Fruit fly (Drosophila melanogaster) whole organism, embryonic: ENCODE data around the gene TfIIA-S.

ENCODE experiments used
- Awh ChIP-seq: fragments of 200-800 bp; sonication (Bioruptor generic); IDR thresholded peaks from 2 replicates; pipeline ENCODE4, ENCODE4 v1.3.6; 2022; ENCODE audit warnings: missing biosample characterization, missing genetic modification characterization
- Bgb ChIP-seq: fragments of 200-800 bp; sonication (Bioruptor generic); IDR thresholded peaks from 2 replicates; pipeline ENCODE4 v1.3.6; 2022; ENCODE audit warnings: missing biosample characterization, missing genetic modification characterization; ENCODE audit not compliant: partially characterized antibody
- Bteb2 ChIP-seq: fragments of 200-800 bp; sonication (Bioruptor generic); optimal IDR thresholded peaks from 2 replicates; lab custom pipeline; 2016; ENCODE audit warnings: missing biosample characterization, missing genetic modification characterization
- CG1024 ChIP-seq: fragments of 200-800 bp; sonication (Bioruptor generic); IDR thresholded peaks from 2 replicates; pipeline ENCODE4 v1.3.6; 2022; ENCODE audit warnings: missing biosample characterization, missing genetic modification characterization
- CG10431 ChIP-seq: fragments of 200-800 bp; sonication (Bioruptor generic); optimal IDR thresholded peaks from 3 replicates; lab custom pipeline; 2018; ENCODE audit warnings: missing biosample characterization, mild to moderate bottlenecking, missing genetic modification characterization
- CG10543 ChIP-seq: fragments of 200-800 bp; sonication (Bioruptor generic); optimal IDR thresholded peaks from 3 replicates; lab custom pipeline; 2017; ENCODE audit warnings: missing biosample characterization, mild to moderate bottlenecking, missing genetic modification characterization, moderate library complexity
- CG12155 ChIP-seq: fragments of 200-800 bp; sonication (Bioruptor generic); optimal IDR thresholded peaks from 3 replicates; lab custom pipeline; 2016; ENCODE audit warnings: missing biosample characterization, missing genetic modification characterization
- CG12219 ChIP-seq: fragments of 200-800 bp; sonication (Bioruptor generic); optimal IDR thresholded peaks from 3 replicates; lab custom pipeline; 2018; ENCODE audit warnings: missing biosample characterization, mild to moderate bottlenecking, missing genetic modification characterization
- CG14667 ChIP-seq: fragments of 200-800 bp; sonication (Bioruptor generic); IDR thresholded peaks from 2 replicates; pipeline ENCODE4 v1.3.6; 2022; ENCODE audit warnings: missing biosample characterization, missing genetic modification characterization
- CG15601 ChIP-seq: fragments of 200-800 bp; sonication (Bioruptor generic); optimal IDR thresholded peaks from 3 replicates; lab custom pipeline; 2019; ENCODE audit warnings: missing biosample characterization, mild to moderate bottlenecking, missing genetic modification characterization, moderate library complexity
- CG17568 ChIP-seq: fragments of 200-800 bp; sonication (Bioruptor generic); optimal IDR thresholded peaks from 2 replicates; lab custom pipeline; 2018; ENCODE audit warnings: missing biosample characterization, mild to moderate bottlenecking, missing genetic modification characterization, moderate library complexity
- CG17912 ChIP-seq: fragments of 200-800 bp; sonication (Bioruptor generic); optimal IDR thresholded peaks from 2 replicates; lab custom pipeline; 2018; ENCODE audit warnings: missing biosample characterization, mild to moderate bottlenecking, missing genetic modification characterization
- CG18011 ChIP-seq: fragments of 200-800 bp; sonication (Bioruptor generic); optimal IDR thresholded peaks from 2 replicates; lab custom pipeline; 2017; ENCODE audit warnings: missing biosample characterization, missing genetic modification characterization, mild to moderate bottlenecking, moderate library complexity, missing genotype
- CG18476 ChIP-seq: fragments of 200-800 bp; sonication (Bioruptor generic); optimal IDR thresholded peaks from 2 replicates; lab custom pipeline; 2016; ENCODE audit warnings: missing biosample characterization, mild to moderate bottlenecking, missing genetic modification characterization
- CG2129 ChIP-seq: fragments of 200-800 bp; sonication (Bioruptor generic); IDR thresholded peaks from 2 replicates; pipeline ENCODE4 v1.3.6; 2022; ENCODE audit warnings: missing biosample characterization, missing genetic modification characterization; ENCODE audit not compliant: partially characterized antibody
- CG4730 ChIP-seq: fragments of 200-800 bp; sonication (Bioruptor generic); IDR thresholded peaks from 2 replicates; pipeline ENCODE4 v1.3.6; 2022; ENCODE audit warnings: missing biosample characterization, missing genetic modification characterization
- CG4820 ChIP-seq: fragments of 200-800 bp; sonication (Bioruptor generic); optimal IDR thresholded peaks from 3 replicates; lab custom pipeline; 2016; ENCODE audit warnings: missing biosample characterization, missing genetic modification characterization
- CG6175 ChIP-seq: fragments of 200-800 bp; sonication (Bioruptor generic); IDR thresholded peaks from 3 replicates; pipeline ENCODE4 v1.3.6; 2022; ENCODE audit warnings: missing biosample characterization, missing genetic modification characterization
- CG6272 ChIP-seq: fragments of 200-800 bp; sonication (Bioruptor generic); IDR thresholded peaks from 2 replicates; pipeline ENCODE4 v1.3.6; 2022; ENCODE audit warnings: missing biosample characterization, missing genetic modification characterization
- CG6791 ChIP-seq: fragments of 200-800 bp; sonication (Bioruptor generic); IDR thresholded peaks from 3 replicates; pipeline ENCODE4 v1.3.6; 2022; ENCODE audit warnings: missing biosample characterization, missing genetic modification characterization; ENCODE audit not compliant: partially characterized antibody
- CG7556 ChIP-seq: fragments of 200-800 bp; sonication (Bioruptor generic); optimal IDR thresholded peaks from 2 replicates; lab custom pipeline; 2017; ENCODE audit warnings: missing biosample characterization, mild to moderate bottlenecking, missing genetic modification characterization
- CG9215 ChIP-seq: fragments of 200-800 bp; sonication (Bioruptor generic); IDR thresholded peaks from 2 replicates; pipeline ENCODE4 v1.3.6; 2022; ENCODE audit warnings: missing biosample characterization, missing genetic modification characterization
- Dfd ChIP-seq, 2 experiments: fragments of >200 bp; optimal IDR thresholded peaks; 2 replicates each; lab custom pipeline; 2017; ENCODE audit warnings: missing biosample characterization in 2 of 2, missing genetic modification characterization in 2 of 2
- Ets97D ChIP-seq: fragments of 200-800 bp; sonication (Bioruptor generic); optimal IDR thresholded peaks from 3 replicates; lab custom pipeline; 2016; ENCODE audit warnings: missing biosample characterization, missing genetic modification characterization
- Fer1 ChIP-seq: fragments of 200-800 bp; sonication (Bioruptor generic); optimal IDR thresholded peaks from 2 replicates; lab custom pipeline; 2017; ENCODE audit warnings: missing biosample characterization, mild to moderate bottlenecking, missing genetic modification characterization
- Gug ChIP-seq: fragments of 200-800 bp; sonication (Bioruptor generic); IDR thresholded peaks from 4 replicates; pipeline ENCODE4 v1.3.6; 2022; ENCODE audit warnings: missing biosample characterization, missing genetic modification characterization
- Meics ChIP-seq: fragments of 200-800 bp; sonication (Bioruptor generic); optimal IDR thresholded peaks from 2 replicates; lab custom pipeline; 2017; ENCODE audit warnings: missing biosample characterization, mild to moderate bottlenecking, missing genetic modification characterization
- NFAT ChIP-seq: fragments of 200-800 bp; sonication (Bioruptor generic); IDR thresholded peaks from 2 replicates; pipeline ENCODE4 v1.3.6; 2022; ENCODE audit warnings: missing biosample characterization, missing genetic modification characterization
- Side ChIP-seq: fragments of 200-800 bp; sonication (Bioruptor generic); optimal IDR thresholded peaks from 2 replicates; lab custom pipeline; 2016; ENCODE audit warnings: missing biosample characterization, missing genetic modification characterization
- Sox102F ChIP-seq: fragments of 200-800 bp; sonication (Bioruptor generic); optimal IDR thresholded peaks from 2 replicates; lab custom pipeline; 2018; ENCODE audit warnings: missing biosample characterization, mild to moderate bottlenecking, missing genetic modification characterization, moderate library complexity
- Trl ChIP-seq, 3 experiments: fragments of >200 bp in 2 of 3; fragments of 200-800 bp in 1 of 3; sonication (Bioruptor generic) in 1 of 3; optimal IDR thresholded peaks; 2 replicates in 1 of 3; 3 replicates in 2 of 3; lab custom pipeline; 2016 to 2017; ENCODE audit warnings: missing biosample characterization in 1 of 3, missing genetic modification characterization in 1 of 3
- ato ChIP-seq: fragments of 200-800 bp; sonication (Bioruptor generic); IDR thresholded peaks from 2 replicates; pipeline ENCODE4 v1.3.6; 2022; ENCODE audit warnings: missing biosample characterization, missing genetic modification characterization; ENCODE audit not compliant: partially characterized antibody
- bigmax ChIP-seq: fragments of 200-800 bp; sonication (Bioruptor generic); optimal IDR thresholded peaks from 2 replicates; lab custom pipeline; 2018; ENCODE audit warnings: missing biosample characterization, mild to moderate bottlenecking, missing genetic modification characterization
- bowl ChIP-seq: fragments of 200-800 bp; sonication (Bioruptor generic); IDR thresholded peaks from 2 replicates; pipeline ENCODE4 v1.3.6; 2022; ENCODE audit warnings: missing biosample characterization, missing genetic modification characterization
- corto ChIP-seq: fragments of 200-800 bp; sonication (Bioruptor generic); optimal IDR thresholded peaks from 2 replicates; lab custom pipeline; 2016; ENCODE audit warnings: missing biosample characterization, mild to moderate bottlenecking, missing genetic modification characterization, moderate library complexity
- croc ChIP-seq: fragments of 200-800 bp; sonication (Bioruptor generic); conservative IDR thresholded peaks from 3 replicates; pipeline ENCODE4 v1.3.6; 2022; ENCODE audit warnings: missing biosample characterization, missing genetic modification characterization
- dimm ChIP-seq: fragments of 200-800 bp; sonication (Bioruptor generic); IDR thresholded peaks from 2 replicates; pipeline ENCODE4 v1.3.6; 2022; ENCODE audit warnings: missing biosample characterization, missing genetic modification characterization
- gcm2 ChIP-seq: fragments of 200-800 bp; sonication (Bioruptor generic); optimal IDR thresholded peaks from 2 replicates; lab custom pipeline; 2016; ENCODE audit warnings: missing biosample characterization, missing genetic modification characterization
- gsb ChIP-seq: fragments of 200-800 bp; sonication (Bioruptor generic); IDR thresholded peaks from 2 replicates; pipeline ENCODE4 v1.3.6; 2022; ENCODE audit warnings: missing biosample characterization, missing genetic modification characterization
- gsb-n ChIP-seq: fragments of 200-800 bp; sonication (Bioruptor generic); optimal IDR thresholded peaks from 3 replicates; lab custom pipeline; 2018; ENCODE audit warnings: missing biosample characterization, mild to moderate bottlenecking, missing genetic modification characterization
- her ChIP-seq: fragments of 200-800 bp; sonication (Bioruptor generic); optimal IDR thresholded peaks from 2 replicates; lab custom pipeline; 2016; ENCODE audit warnings: missing biosample characterization, missing genetic modification characterization
- pho ChIP-seq: fragments of 200-800 bp; sonication (Bioruptor generic); optimal IDR thresholded peaks from 2 replicates; lab custom pipeline; 2016; ENCODE audit warnings: missing biosample characterization, missing genetic modification characterization
- pum ChIP-seq: fragments of 200-800 bp; sonication (Bioruptor generic); optimal IDR thresholded peaks from 2 replicates; lab custom pipeline; 2016; ENCODE audit warnings: missing biosample characterization, missing genetic modification characterization
- pzg ChIP-seq: fragments of 200-800 bp; sonication (Bioruptor generic); optimal IDR thresholded peaks from 3 replicates; lab custom pipeline; 2018; ENCODE audit warnings: missing biosample characterization, mild to moderate bottlenecking, missing genetic modification characterization, moderate library complexity
- slbo ChIP-seq: fragments of 200-800 bp; sonication (Bioruptor generic); IDR thresholded peaks from 2 replicates; pipeline ENCODE4 v1.3.6; 2022; ENCODE audit warnings: missing biosample characterization, missing genetic modification characterization
- slp2 ChIP-seq: fragments of 200-800 bp; sonication (Bioruptor generic); optimal IDR thresholded peaks from 2 replicates; lab custom pipeline; 2016; ENCODE audit warnings: missing biosample characterization, missing genetic modification characterization
- so ChIP-seq: fragments of 200-800 bp; sonication (Bioruptor generic); IDR thresholded peaks from 3 replicates; pipeline ENCODE4 v1.3.6; 2022; ENCODE audit warnings: missing biosample characterization, missing genetic modification characterization
- unc-4 ChIP-seq: fragments of 200-800 bp; sonication (Bioruptor generic); IDR thresholded peaks from 2 replicates; pipeline ENCODE4 v1.3.6; 2022; ENCODE audit warnings: missing biosample characterization, missing genetic modification characterization; ENCODE audit not compliant: partially characterized antibody

The TfIIA-S gene

dm6 chr3R:23933684-23934575, 43.1 kb upstream of the TfIIA-S start, which contains the start of gene CG5854 (continued):
- peak; percentile 64 for TF ChIP-seq Bteb2 (GFP tag; lab: Kevin White, UChicago)
- TF ChIP-seq Dfd (GFP tag; optimal IDR thresholded peaks at IDR 0.05; lab: Kevin White, UChicago) = no peak
- peak; percentile 60 for TF ChIP-seq Ets97D
- peak; percentile 29 for TF ChIP-seq gcm2
- TF ChIP-seq CG15601 (tag; lab: Kevin White, UChicago) = peak; percentile 64
- peak; percentile 68 for TF ChIP-seq CG4820 (GFP tag; lab: Kevin White, UChicago)
- peak; percentile 74 for TF ChIP-seq gsb-n (tag; lab: Kevin White, UChicago)
- TF ChIP-seq CG6175 (GFP tag; lab: Robert Waterston, UW) = no peak
- peak; percentile 65 for TF ChIP-seq her (GFP tag; lab: Kevin White, UChicago)
- TF ChIP-seq corto (GFP tag; lab: Kevin White, UChicago) = no peak
- peak; percentile 92 for TF ChIP-seq Awh (GFP tag; lab: Robert Waterston, UW)
- peak; percentile 22 for TF ChIP-seq pho (GFP tag; lab: Kevin White, UChicago)
- TF ChIP-seq CG6791 (GFP tag; lab: Robert Waterston, UW) = no peak
- TF ChIP-seq bigmax (GFP tag; lab: Kevin White, UChicago) = peak; percentile 93
- peak; percentile 70 for TF ChIP-seq Meics
- peak; percentile 84 for TF ChIP-seq CG12219 (GFP tag; lab: Kevin White, UChicago)
- TF ChIP-seq slp2 = peak; percentile 32
- TF ChIP-seq slbo = peak; percentile 65
- 0 out of 2 replicates have a peak, but pooled peaks have one; percentile 12 for TF ChIP-seq CG9215
- peak; percentile 64 for TF ChIP-seq Fer1 (GFP tag; lab: Kevin White, UChicago)
- TF ChIP-seq CG12155 = peak; percentile 35
- no peak for TF ChIP-seq CG17912 (GFP tag; lab: Kevin White, UChicago)
- TF ChIP-seq CG17568 (GFP tag; lab: Kevin White, UChicago) = peak; percentile 95
- TF ChIP-seq CG14667 (GFP tag; lab: Robert Waterston, UW) = peak; percentile 64
- TF ChIP-seq bowl (GFP tag; lab: Robert Waterston, UW) = peak; percentile 38; the same call in 1 of the 2 replicates
- peak; percentile 40; the same call in 1 of the 2 replicates for TF ChIP-seq CG4730 (GFP tag; lab: Robert Waterston, UW)
- no peak for TF ChIP-seq NFAT (GFP tag; lab: Robert Waterston, UW)
- peak; percentile 74; the same call in 2 of the 3 replicates for TF ChIP-seq so (GFP tag; lab: Robert Waterston, UW)
- TF ChIP-seq Bgb = no peak
- TF ChIP-seq dimm (GFP tag; lab: Robert Waterston, UW) = peak; percentile 5; the same call in 1 of the 2 replicates
- TF ChIP-seq gsb (GFP tag; lab: Robert Waterston, UW) = peak; percentile 33; the same call in 1 of the 2 replicates
- peak; percentile 64 for TF ChIP-seq pum (GFP tag; lab: Kevin White, UChicago)
- no peak for TF ChIP-seq CG10431 (GFP tag; lab: Kevin White, UChicago)
- TF ChIP-seq CG6272 (GFP tag; lab: Robert Waterston, UW) = 0 out of 2 replicates have a peak, but pooled peaks have one; percentile 42
- no peak for TF ChIP-seq unc-4 (GFP tag; lab: Robert Waterston, UW)
- no peak for TF ChIP-seq Trl (optimal IDR thresholded peaks at IDR 0.05; lab: Kevin White, UChicago)
- peak; percentile 76 for TF ChIP-seq Trl (GFP tag; optimal IDR thresholded peaks at IDR 0.05; lab: Kevin White, UChicago)
- peak; percentile 86 for TF ChIP-seq Sox102F
- TF ChIP-seq CG2129 (GFP tag; lab: Robert Waterston, UW) = no peak
- TF ChIP-seq CG7556 (GFP tag; lab: Kevin White, UChicago) = peak; percentile 73
- peak; percentile 81 for TF ChIP-seq pzg (GFP tag; lab: Kevin White, UChicago)
- TF ChIP-seq CG10543 (GFP tag; lab: Kevin White, UChicago) = peak; percentile 34
- TF ChIP-seq CG18476 (GFP tag; lab: Kevin White, UChicago) = peak; percentile 52
- TF ChIP-seq Side = peak; percentile 73
- peak; percentile 68; the same call in 2 of the 4 replicates for TF ChIP-seq Gug (GFP tag; lab: Robert Waterston, UW)
- TF ChIP-seq croc (GFP tag; lab: Robert Waterston, UW) = peak; percentile 47; the same call in 2 of the 3 replicates
- TF ChIP-seq CG18011 (GFP tag; lab: Kevin White, UChicago) = peak; percentile 39
- TF ChIP-seq CG1024 (GFP tag; lab: Robert Waterston, UW) = peak; percentile 57
- no peak for TF ChIP-seq ato (GFP tag; lab: Robert Waterston, UW)
